Worm (Caenorhabditis elegans) whole organism, midembryonic: ENCODE results near the gene F29B9.5.

Experiments used
- T22C8.4 ChIP-seq: fragments of 200-800 bp; sonication (Bioruptor generic); IDR thresholded peaks from 2 replicates; pipeline ENCODE4 v1.3.6; 2022; ENCODE audit warnings: missing genetic modification characterization, missing compliant biosample characterization
- cog-1 ChIP-seq: sonication (generic microtip); optimal IDR thresholded peaks from 2 replicates; lab custom pipeline; 2016; ENCODE audit warnings: missing genetic modification characterization, missing compliant biosample characterization
- flt-1 ChIP-seq: fragments of 200-800 bp; sonication (Bioruptor generic); IDR thresholded peaks from 2 replicates; pipeline ENCODE4 v1.3.6; 2022; ENCODE audit warnings: missing genetic modification characterization, missing compliant biosample characterization
- klf-2 ChIP-seq: fragments of 200-800 bp; sonication (Bioruptor generic); conservative IDR thresholded peaks from 2 replicates; pipeline ENCODE4 v1.3.6; 2022; ENCODE audit warnings: missing genetic modification reagents, missing genetic modification characterization, missing compliant biosample characterization
- med-1 ChIP-seq: sonication (generic microtip); optimal IDR thresholded peaks from 2 replicates; lab custom pipeline; 2017; ENCODE audit warnings: missing genetic modification characterization, mild to moderate bottlenecking, missing compliant biosample characterization, antibody characterized with exemption, missing genetic modification reagents; ENCODE audit not compliant: insufficient read depth
- ref-1 ChIP-seq: fragments of 200-800 bp; sonication (Bioruptor generic); conservative IDR thresholded peaks from 2 replicates; pipeline ENCODE4 v1.3.6; 2022; ENCODE audit warnings: missing genetic modification reagents, missing genetic modification characterization, missing compliant biosample characterization
- tab-1 ChIP-seq: fragments of 200-800 bp; sonication (Bioruptor generic); IDR thresholded peaks from 2 replicates; pipeline ENCODE4 v1.3.6; 2022; ENCODE audit warnings: missing genetic modification characterization, missing compliant biosample characterization
- ztf-23 ChIP-seq: fragments of 200-800 bp; sonication (Bioruptor generic); IDR thresholded peaks from 2 replicates; pipeline ENCODE4 v1.3.6; 2022; ENCODE audit warnings: missing genetic modification reagents, missing genetic modification characterization, missing compliant biosample characterization
- ztf-29 ChIP-seq: fragments of 200-800 bp; sonication (Bioruptor generic); IDR thresholded peaks from 2 replicates; pipeline ENCODE4 v1.3.6; 2022; ENCODE audit warnings: missing genetic modification reagents, missing genetic modification characterization, missing compliant biosample characterization

DNA sequence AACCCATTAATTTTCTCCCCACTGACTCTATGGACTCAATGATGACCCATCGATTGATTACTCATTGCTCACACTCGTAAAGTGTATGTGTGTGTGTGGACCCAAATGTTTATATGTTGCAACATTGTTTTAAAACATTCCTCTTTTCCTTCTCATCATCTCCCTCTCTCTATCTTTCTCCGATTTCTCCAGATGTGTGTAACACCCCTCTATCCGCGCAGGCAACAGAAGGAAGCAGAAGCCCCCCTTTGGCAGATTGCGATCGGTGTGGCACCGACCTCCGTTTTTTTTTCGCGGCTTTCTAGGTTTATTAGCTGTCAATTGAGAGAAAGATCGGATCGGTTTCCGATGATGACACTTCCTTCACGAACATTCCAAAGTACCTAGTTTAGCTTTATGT is 8.6 kb upstream of the F29B9.5 start:
- TF ChIP-seq flt-1 (GFP tag; lab: Robert Waterston, UW) (no peak), tab-1 (no peak), cog-1 (tag; lab: Kevin White, UChicago) (no peak), ref-1 (GFP tag; lab: Robert Waterston, UW) (0 out of 2 replicates have a peak, but pooled peaks have one; percentile 27), ztf-29 (GFP tag; lab: Robert Waterston, UW) (peak; percentile 68; the same call in 1 of the 2 replicates), klf-2 (no peak), ztf-23 (GFP tag; lab: Robert Waterston, UW) (no peak), T22C8.4 (GFP tag; lab: Robert Waterston, UW) (no peak), med-1 (GFP tag; lab: Kevin White, UChicago) (no peak)
